Worm (Caenorhabditis elegans) whole organism, L4/young adult: ENCODE measurements around the gene tmem-24.

Experiments
- W03F9.2 ChIP-seq: fragments of 150-350 bp; optimal IDR thresholded peaks from 2 replicates; lab custom pipeline; 2014; ENCODE audit warnings: missing biosample characterization, missing genetic modification characterization
- dao-5 ChIP-seq: sonication (generic microtip); optimal IDR thresholded peaks from 2 replicates; lab custom pipeline; 2016; ENCODE audit warnings: missing genotype, missing genetic modification characterization, moderate library complexity, missing compliant biosample characterization
- him-1 ChIP-seq: sonication (generic microtip); optimal IDR thresholded peaks from 2 replicates; lab custom pipeline; 2016; ENCODE audit warnings: missing genotype, missing genetic modification reagents, missing genetic modification characterization, missing compliant biosample characterization

DNA sequence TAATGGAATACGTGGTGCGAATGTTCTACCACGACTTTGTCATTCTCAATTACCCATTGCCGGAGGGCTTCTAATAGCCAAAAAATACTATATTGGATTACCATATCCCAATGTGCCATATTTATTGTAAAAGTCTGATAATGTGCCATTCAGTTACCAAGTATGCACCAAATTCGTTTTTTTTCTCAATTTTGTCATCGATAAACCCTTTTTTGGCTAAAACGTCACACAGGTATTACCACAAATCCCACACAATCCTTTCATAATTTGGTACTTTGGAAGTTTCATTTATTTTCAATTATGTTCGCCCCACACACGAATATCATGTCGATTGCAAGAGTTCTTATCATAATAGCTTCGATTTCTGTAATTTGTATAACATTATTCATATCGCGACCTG, 16.7 kb downstream of the tmem-24 start, which contains the start of gene vep-2:
- TF ChIP-seq him-1 (tag; lab: Kevin White, UChicago) (no peak), W03F9.2 (tag; lab: Kevin White, UChicago) (no peak), dao-5 (tag; lab: Kevin White, UChicago) (no peak)
